Worm (Caenorhabditis elegans) whole organism, young adult: ENCODE measurements around the gene ifbp-1.

ENCODE experiments used
- F23B12.7 ChIP-seq: sonication (generic microtip); optimal IDR thresholded peaks from 2 replicates; lab custom pipeline; 2017; ENCODE audit warnings: missing genetic modification characterization, mild to moderate bottlenecking, missing compliant biosample characterization, antibody characterized with exemption, moderate library complexity; ENCODE audit not compliant: insufficient read depth
- F33H1.4 ChIP-seq: fragments of 200-800 bp; sonication (Bioruptor generic); IDR thresholded peaks from 2 replicates; pipeline ENCODE4 v1.3.6; 2022; ENCODE audit warnings: missing genetic modification reagents, missing genetic modification characterization, missing compliant biosample characterization
- F39B2.1 ChIP-seq: fragments of 200-800 bp; sonication (Bioruptor generic); IDR thresholded peaks from 2 replicates; pipeline ENCODE4 v1.3.6; 2022; ENCODE audit warnings: missing genetic modification reagents, missing genetic modification characterization, missing compliant biosample characterization
- F49E8.2 ChIP-seq: sonication (generic microtip); optimal IDR thresholded peaks from 3 replicates; lab custom pipeline; 2017; ENCODE audit warnings: missing genetic modification characterization, mild to moderate bottlenecking, missing compliant biosample characterization, antibody characterized with exemption, moderate library complexity; ENCODE audit not compliant: insufficient read depth
- K11D2.4 ChIP-seq: fragments of 200-800 bp; sonication (Bioruptor generic); IDR thresholded peaks from 2 replicates; pipeline ENCODE4 v1.3.6; 2022; ENCODE audit warnings: missing genetic modification reagents, missing genetic modification characterization, missing compliant biosample characterization
- Y53G8AR.9 ChIP-seq: fragments of 200-800 bp; sonication (Bioruptor generic); conservative IDR thresholded peaks from 2 replicates; pipeline ENCODE4 v1.3.6; 2022; ENCODE audit warnings: missing genetic modification reagents, missing genetic modification characterization, missing compliant biosample characterization
- Y56A3A.18 ChIP-seq: fragments of 200-800 bp; sonication (Bioruptor generic); IDR thresholded peaks from 2 replicates; pipeline ENCODE4 v1.3.6; 2022; ENCODE audit warnings: missing genetic modification reagents, missing genetic modification characterization, missing compliant biosample characterization
- Y95B8A.8 ChIP-seq: fragments of 200-800 bp; sonication (Bioruptor generic); IDR thresholded peaks from 2 replicates; pipeline ENCODE4 v1.3.6; 2022; ENCODE audit warnings: missing genetic modification reagents, missing genetic modification characterization, missing compliant biosample characterization
- aptf-3 ChIP-seq: fragments of 200-800 bp; sonication (Bioruptor generic); IDR thresholded peaks from 2 replicates; pipeline ENCODE4 v1.3.6; 2022; ENCODE audit warnings: missing genetic modification characterization, missing compliant biosample characterization
- athp-1 ChIP-seq: sonication (generic microtip); optimal IDR thresholded peaks from 2 replicates; lab custom pipeline; 2017; ENCODE audit warnings: mild to moderate bottlenecking, missing genetic modification characterization, missing compliant biosample characterization
- cebp-1 ChIP-seq, 2 experiments: fragments of 200-800 bp in 1 of 2; sonication (Bioruptor generic) in 1 of 2; sonication (generic microtip) in 1 of 2; IDR thresholded peaks in 1 of 2; optimal IDR thresholded peaks in 1 of 2; 2 replicates each; pipeline versions ENCODE4 v1.3.6 to Lab custom; 2017 to 2022; ENCODE audit warnings: missing compliant biosample characterization in 2 of 2, missing genetic modification characterization in 2 of 2, mild to moderate bottlenecking in 1 of 2, missing genetic modification reagents in 1 of 2, moderate library complexity in 1 of 2
- ceh-91 ChIP-seq: fragments of 200-800 bp; sonication (Bioruptor generic); IDR thresholded peaks from 2 replicates; pipeline ENCODE4 v1.3.6; 2022; ENCODE audit warnings: missing genetic modification reagents, missing genetic modification characterization, missing compliant biosample characterization
- dpl-1 ChIP-seq: fragments of 150-350 bp; optimal IDR thresholded peaks from 2 replicates; lab custom pipeline; 2014; ENCODE audit warnings: missing biosample characterization, missing genetic modification reagents, missing genetic modification characterization
- egl-44 ChIP-seq: fragments of 200-800 bp; sonication (Bioruptor generic); IDR thresholded peaks from 2 replicates; pipeline ENCODE4 v1.3.6; 2022; ENCODE audit warnings: missing genetic modification reagents, missing genetic modification characterization, missing compliant biosample characterization
- fkh-3 ChIP-seq: sonication (generic microtip); optimal IDR thresholded peaks from 2 replicates; lab custom pipeline; 2016; ENCODE audit warnings: mild to moderate bottlenecking, missing genetic modification characterization, missing compliant biosample characterization
- hlh-12 ChIP-seq: sonication (generic microtip); optimal IDR thresholded peaks from 2 replicates; lab custom pipeline; 2016; ENCODE audit warnings: missing genetic modification characterization, missing compliant biosample characterization
- hmg-20 ChIP-seq: fragments of 200-800 bp; sonication (Bioruptor generic); IDR thresholded peaks from 2 replicates; pipeline ENCODE4 v1.3.6; 2022; ENCODE audit warnings: missing genetic modification reagents, missing genetic modification characterization, missing compliant biosample characterization
- hrde-1 ChIP-seq: sonication (generic microtip); optimal IDR thresholded peaks from 2 replicates; lab custom pipeline; 2016; ENCODE audit warnings: missing genetic modification characterization, mild to moderate bottlenecking, missing compliant biosample characterization, moderate library complexity, missing genotype, missing genetic modification reagents, borderline replicate concordance
- hsf-1 ChIP-seq: fragments of 200-800 bp; sonication (Bioruptor generic); IDR thresholded peaks from 2 replicates; pipeline ENCODE4 v1.3.6; 2022; ENCODE audit warnings: missing genetic modification reagents, missing genetic modification characterization, missing compliant biosample characterization
- nfya-1 ChIP-seq: sonication (generic microtip); optimal IDR thresholded peaks from 2 replicates; lab custom pipeline; 2017; ENCODE audit warnings: antibody characterized with exemption, missing compliant biosample characterization, missing genetic modification characterization, borderline replicate concordance; ENCODE audit not compliant: insufficient read depth
- nhr-80 ChIP-seq: sonication (generic microtip); optimal IDR thresholded peaks from 2 replicates; lab custom pipeline; 2016; ENCODE audit warnings: missing genetic modification characterization, missing compliant biosample characterization
- rcor-1 ChIP-seq: fragments of 200-800 bp; sonication (Bioruptor generic); IDR thresholded peaks from 2 replicates; pipeline ENCODE4 v1.3.6; 2022; ENCODE audit warnings: missing genetic modification reagents, missing genetic modification characterization, missing compliant biosample characterization
- rpc-1 ChIP-seq, 2 experiments: fragments of 150-350 bp in 1 of 2; sonication (generic microtip) in 1 of 2; optimal IDR thresholded peaks; 2 replicates each; lab custom pipeline; 2014 to 2018; ENCODE audit warnings: missing biosample characterization in 1 of 2, missing genetic modification characterization in 1 of 2, missing genetic modification reagents in 1 of 2, missing genotype in 1 of 2
- sdz-38 ChIP-seq: sonication (generic microtip); optimal IDR thresholded peaks from 2 replicates; lab custom pipeline; 2016; ENCODE audit warnings: missing genotype, missing genetic modification characterization, missing compliant biosample characterization
- snpc-3.4 ChIP-seq: sonication (generic microtip); optimal IDR thresholded peaks from 2 replicates; lab custom pipeline; 2017; ENCODE audit warnings: missing genetic modification characterization, mild to moderate bottlenecking, missing compliant biosample characterization, antibody characterized with exemption, moderate library complexity, missing genotype, missing genetic modification reagents
- tbp1 ChIP-seq: fragments of 200-800 bp; sonication (Bioruptor generic); optimal IDR thresholded peaks from 2 replicates; lab custom pipeline; 2018; ENCODE audit warnings: mild to moderate bottlenecking, missing genetic modification characterization, missing compliant biosample characterization
- unc-130 ChIP-seq: sonication (generic microtip); optimal IDR thresholded peaks from 2 replicates; lab custom pipeline; 2016; ENCODE audit warnings: missing genetic modification reagents, missing genetic modification characterization, missing compliant biosample characterization
- ztf-18 ChIP-seq: sonication (generic microtip); optimal IDR thresholded peaks from 2 replicates; lab custom pipeline; 2016; ENCODE audit warnings: missing genotype, mild to moderate bottlenecking, missing genetic modification characterization, missing compliant biosample characterization
- ztf-22 ChIP-seq: fragments of 200-800 bp; sonication (Bioruptor generic); optimal IDR thresholded peaks from 2 replicates; lab custom pipeline; 2018; ENCODE audit warnings: mild to moderate bottlenecking, missing genetic modification characterization, moderate library complexity, missing compliant biosample characterization
- ztf-25 ChIP-seq: fragments of 200-800 bp; sonication (Bioruptor generic); IDR thresholded peaks from 2 replicates; pipeline ENCODE4 v1.3.6; 2022; ENCODE audit warnings: missing genetic modification reagents, missing genetic modification characterization, missing compliant biosample characterization
- ztf-26 ChIP-seq: sonication (generic microtip); optimal IDR thresholded peaks from 2 replicates; lab custom pipeline; 2017; ENCODE audit warnings: missing genetic modification characterization, missing compliant biosample characterization
- ztf-3 ChIP-seq: fragments of 200-800 bp; sonication (Bioruptor generic); optimal IDR thresholded peaks from 2 replicates; lab custom pipeline; 2018; ENCODE audit warnings: mild to moderate bottlenecking, missing genetic modification characterization, missing compliant biosample characterization

The ifbp-1 gene

ce11 chrV:13358823-13359592 is 21.1 kb downstream of the ifbp-1 start, which contains the start of gene F32H5.3:
TSS of gene F32H5.3 (plus strand) at chrV:13359335.
- TF ChIP-seq nfya-1: no peak
- no peak for TF ChIP-seq Y53G8AR.9 (GFP tag; lab: Robert Waterston, UW)
- no peak for TF ChIP-seq dpl-1 (GFP tag; lab: Kevin White, UChicago)
- TF ChIP-seq sdz-38: no peak
- no peak for TF ChIP-seq ztf-26 (tag; lab: Kevin White, UChicago)
- no peak for TF ChIP-seq hlh-12 (tag; lab: Kevin White, UChicago)
- TF ChIP-seq ztf-25: no peak
- TF ChIP-seq fkh-3 (tag; lab: Kevin White, UChicago): no peak
- no peak for TF ChIP-seq hrde-1
- no peak for TF ChIP-seq snpc-3.4 (tag; lab: Kevin White, UChicago)
- TF ChIP-seq ztf-3 (GFP tag; lab: Kevin White, UChicago): no peak
- no peak for TF ChIP-seq egl-44 (GFP tag; lab: Robert Waterston, UW)
- TF ChIP-seq rpc-1 (optimal IDR thresholded peaks at IDR 0.05; lab: Kevin White, UChicago): no peak
- no peak for TF ChIP-seq rpc-1 (tag; optimal IDR thresholded peaks at IDR 0.05; lab: Kevin White, UChicago)
- TF ChIP-seq K11D2.4: no peak
- no peak for TF ChIP-seq F39B2.1
- TF ChIP-seq ztf-22 (GFP tag; lab: Kevin White, UChicago): no peak
- TF ChIP-seq aptf-3 (GFP tag; lab: Robert Waterston, UW): no peak
- TF ChIP-seq hmg-20 (GFP tag; lab: Robert Waterston, UW): no peak
- no peak for TF ChIP-seq tbp1 (GFP tag; lab: Kevin White, UChicago)
- TF ChIP-seq F23B12.7: no peak
- TF ChIP-seq, all 124 proteins: peak for 0

ce11 chrV:13357652-13358281 is 22.3 kb downstream of the ifbp-1 start, which contains the start of gene F32H5.1:
TSS of gene F32H5.1 (minus strand) at chrV:13358037.
- TF ChIP-seq ceh-91 (GFP tag; lab: Robert Waterston, UW) (no peak), athp-1 (tag; lab: Kevin White, UChicago) (no peak), ztf-22 (GFP tag; lab: Kevin White, UChicago) (no peak), ztf-18 (no peak), nhr-80 (tag; lab: Kevin White, UChicago) (peak; percentile 59), rcor-1 (no peak), hsf-1 (GFP tag; lab: Robert Waterston, UW) (no peak), Y95B8A.8 (0 out of 2 replicates have a peak, but pooled peaks have one; percentile 29)

ce11 chrV:13356210-13356609 is 23.9 kb downstream of the ifbp-1 start:
- TF ChIP-seq snpc-3.4 (tag; lab: Kevin White, UChicago): no peak
- TF ChIP-seq F49E8.2 (tag; lab: Kevin White, UChicago): no peak
- no peak for TF ChIP-seq F33H1.4 (GFP tag; lab: Robert Waterston, UW)
- TF ChIP-seq hlh-12 (tag; lab: Kevin White, UChicago): no peak
- no peak for TF ChIP-seq cebp-1 (GFP tag; IDR thresholded peaks at IDR 0.05; lab: Robert Waterston, UW)
- TF ChIP-seq cebp-1 (tag; optimal IDR thresholded peaks at IDR 0.05; lab: Kevin White, UChicago): no peak
- no peak for TF ChIP-seq unc-130 (GFP tag; lab: Kevin White, UChicago)
- no peak for TF ChIP-seq Y56A3A.18 (GFP tag; lab: Robert Waterston, UW)
